Fruit fly (Drosophila melanogaster) whole organism, embryonic: ENCODE results near the gene CG12182.

Source experiments
- Asciz ChIP-seq: fragments of 200-800 bp; sonication (Bioruptor generic); optimal IDR thresholded peaks from 2 replicates; lab custom pipeline; 2017; ENCODE audit warnings: missing biosample characterization, mild to moderate bottlenecking, missing genetic modification characterization, missing genetic modification reagents
- Atf3 ChIP-seq: fragments of 200-800 bp; sonication (Bioruptor generic); optimal IDR thresholded peaks from 3 replicates; lab custom pipeline; 2016; ENCODE audit warnings: missing biosample characterization, missing genetic modification characterization
- CG10209 ChIP-seq: fragments of 200-800 bp; sonication (Bioruptor generic); optimal IDR thresholded peaks from 3 replicates; lab custom pipeline; 2017; ENCODE audit warnings: missing biosample characterization, mild to moderate bottlenecking, missing genetic modification characterization, missing genetic modification reagents
- CG1024 ChIP-seq: fragments of 200-800 bp; sonication (Bioruptor generic); IDR thresholded peaks from 2 replicates; pipeline ENCODE4 v1.3.6; 2022; ENCODE audit warnings: missing biosample characterization, missing genetic modification characterization
- CG10543 ChIP-seq: fragments of 200-800 bp; sonication (Bioruptor generic); optimal IDR thresholded peaks from 3 replicates; lab custom pipeline; 2017; ENCODE audit warnings: missing biosample characterization, mild to moderate bottlenecking, missing genetic modification characterization, moderate library complexity
- CG11560 ChIP-seq: fragments of 200-800 bp; sonication (Bioruptor generic); IDR thresholded peaks from 3 replicates; pipeline ENCODE4 v1.3.6; 2022; ENCODE audit warnings: missing biosample characterization, missing genetic modification characterization
- CG12219 ChIP-seq: fragments of 200-800 bp; sonication (Bioruptor generic); optimal IDR thresholded peaks from 3 replicates; lab custom pipeline; 2018; ENCODE audit warnings: missing biosample characterization, mild to moderate bottlenecking, missing genetic modification characterization
- CG12942 ChIP-seq: fragments of 200-800 bp; sonication (Bioruptor generic); optimal IDR thresholded peaks from 3 replicates; lab custom pipeline; 2016; ENCODE audit warnings: missing biosample characterization, missing genetic modification characterization
- CG13424 ChIP-seq: fragments of 200-800 bp; sonication (Bioruptor generic); optimal IDR thresholded peaks from 2 replicates; lab custom pipeline; 2019; ENCODE audit warnings: missing biosample characterization, mild to moderate bottlenecking, missing genetic modification characterization, moderate library complexity
- CG16779 ChIP-seq: fragments of 200-800 bp; sonication (Bioruptor generic); IDR thresholded peaks from 2 replicates; pipeline ENCODE4 v1.3.6; 2022; ENCODE audit warnings: missing biosample characterization, missing genetic modification characterization
- CG17328 ChIP-seq: fragments of 200-800 bp; sonication (Bioruptor generic); IDR thresholded peaks from 2 replicates; pipeline ENCODE4 v1.3.6; 2022; ENCODE audit warnings: missing biosample characterization, missing genetic modification characterization
- CG18011 ChIP-seq: fragments of 200-800 bp; sonication (Bioruptor generic); optimal IDR thresholded peaks from 2 replicates; lab custom pipeline; 2017; ENCODE audit warnings: missing biosample characterization, missing genetic modification characterization, mild to moderate bottlenecking, moderate library complexity, missing genotype
- CG18476 ChIP-seq: fragments of 200-800 bp; sonication (Bioruptor generic); optimal IDR thresholded peaks from 2 replicates; lab custom pipeline; 2016; ENCODE audit warnings: missing biosample characterization, mild to moderate bottlenecking, missing genetic modification characterization
- CG18764 ChIP-seq: fragments of 200-800 bp; sonication (Bioruptor generic); optimal IDR thresholded peaks from 3 replicates; lab custom pipeline; 2016; ENCODE audit warnings: missing biosample characterization, missing genetic modification characterization
- CG2202 ChIP-seq: fragments of 200-800 bp; sonication (Bioruptor generic); optimal IDR thresholded peaks from 2 replicates; lab custom pipeline; 2018; ENCODE audit warnings: missing biosample characterization, mild to moderate bottlenecking, missing genetic modification characterization
- CG3065 ChIP-seq: fragments of 200-800 bp; sonication (Bioruptor generic); optimal IDR thresholded peaks from 2 replicates; lab custom pipeline; 2016; ENCODE audit warnings: missing biosample characterization, missing genetic modification characterization
- CG33213 ChIP-seq: fragments of 200-800 bp; sonication (Bioruptor generic); optimal IDR thresholded peaks from 3 replicates; lab custom pipeline; 2016; ENCODE audit warnings: missing biosample characterization, missing genetic modification characterization
- CG3838 ChIP-seq: fragments of 200-800 bp; sonication (Bioruptor generic); optimal IDR thresholded peaks from 3 replicates; lab custom pipeline; 2016; ENCODE audit warnings: missing biosample characterization, missing genetic modification characterization
- CG3847 ChIP-seq: fragments of 200-800 bp; sonication (Bioruptor generic); IDR thresholded peaks from 2 replicates; pipeline ENCODE4 v1.3.6; 2022; ENCODE audit warnings: missing biosample characterization, missing genetic modification characterization
- CG43689 ChIP-seq: fragments of 200-800 bp; sonication (Bioruptor generic); IDR thresholded peaks from 2 replicates; pipeline ENCODE4 v1.3.6; 2022; ENCODE audit warnings: missing biosample characterization, missing genetic modification characterization
- CG6791 ChIP-seq: fragments of 200-800 bp; sonication (Bioruptor generic); IDR thresholded peaks from 3 replicates; pipeline ENCODE4 v1.3.6; 2022; ENCODE audit warnings: missing biosample characterization, missing genetic modification characterization; ENCODE audit not compliant: partially characterized antibody
- CG8388 ChIP-seq: fragments of 200-800 bp; sonication (Bioruptor generic); optimal IDR thresholded peaks from 2 replicates; lab custom pipeline; 2019; ENCODE audit warnings: missing biosample characterization, mild to moderate bottlenecking, missing genetic modification characterization, moderate library complexity
- Hand ChIP-seq: fragments of 200-800 bp; sonication (Bioruptor generic); optimal IDR thresholded peaks from 2 replicates; lab custom pipeline; 2017; ENCODE audit warnings: mild to moderate bottlenecking, missing biosample characterization, missing genetic modification reagents, missing genetic modification characterization
- Lim3 ChIP-seq: fragments of 200-800 bp; sonication (Bioruptor generic); IDR thresholded peaks from 2 replicates; pipeline ENCODE4 v1.3.6; 2022; ENCODE audit warnings: missing biosample characterization, missing genetic modification characterization
- MTF-1 ChIP-seq: fragments of 200-800 bp; sonication (Bioruptor generic); optimal IDR thresholded peaks from 2 replicates; lab custom pipeline; 2018; ENCODE audit warnings: missing biosample characterization, mild to moderate bottlenecking, missing genetic modification characterization, borderline replicate concordance
- Pdp1 ChIP-seq, 2 experiments: fragments of 200-800 bp; sonication (Bioruptor generic); optimal IDR thresholded peaks; 3 replicates each; lab custom pipeline; 2016; ENCODE audit warnings: missing biosample characterization in 2 of 2, missing genetic modification characterization in 2 of 2, mild to moderate bottlenecking in 1 of 2, moderate library complexity in 1 of 2
- Sox100B ChIP-seq: fragments of 200-800 bp; sonication (Bioruptor generic); optimal IDR thresholded peaks from 3 replicates; lab custom pipeline; 2018; ENCODE audit warnings: missing biosample characterization, mild to moderate bottlenecking, missing genetic modification characterization
- TFAM ChIP-seq: fragments of 200-800 bp; sonication (Bioruptor generic); optimal IDR thresholded peaks from 2 replicates; lab custom pipeline; 2017; ENCODE audit warnings: missing biosample characterization, missing genetic modification characterization, inconsistent platforms
- ab ChIP-seq: fragments of 200-800 bp; sonication (Bioruptor generic); optimal IDR thresholded peaks from 2 replicates; lab custom pipeline; 2016; ENCODE audit warnings: missing biosample characterization, missing genetic modification characterization
- aop ChIP-seq: fragments of 200-800 bp; sonication (Bioruptor generic); IDR thresholded peaks from 2 replicates; pipeline ENCODE4 v1.3.6; 2022; ENCODE audit warnings: missing biosample characterization, missing genetic modification characterization
- ase ChIP-seq: fragments of 200-800 bp; sonication (Bioruptor generic); IDR thresholded peaks from 3 replicates; pipeline ENCODE4 v1.3.6; 2022; ENCODE audit warnings: missing biosample characterization, missing genetic modification characterization
- bsh ChIP-seq, 2 experiments: fragments of 200-800 bp; sonication (Bioruptor generic); optimal IDR thresholded peaks; 2 replicates each; lab custom pipeline; 2017 to 2018; ENCODE audit warnings: mild to moderate bottlenecking in 2 of 2, missing biosample characterization in 2 of 2, missing genetic modification characterization in 2 of 2, moderate library complexity in 1 of 2
- btn ChIP-seq: fragments of 200-800 bp; sonication (Bioruptor generic); optimal IDR thresholded peaks from 2 replicates; lab custom pipeline; 2016; ENCODE audit warnings: missing biosample characterization, missing genetic modification characterization
- cwo ChIP-seq: fragments of 200-800 bp; sonication (Bioruptor generic); optimal IDR thresholded peaks from 3 replicates; lab custom pipeline; 2017; ENCODE audit warnings: missing biosample characterization, missing genetic modification characterization, mild to moderate bottlenecking, moderate library complexity, missing genetic modification reagents
- da ChIP-seq: fragments of 200-800 bp; sonication (Bioruptor generic); optimal IDR thresholded peaks from 2 replicates; lab custom pipeline; 2016; ENCODE audit warnings: missing biosample characterization, missing genetic modification characterization
- dati ChIP-seq: fragments of 200-800 bp; sonication (Bioruptor generic); IDR thresholded peaks from 2 replicates; pipeline ENCODE4 v1.3.6; 2022; ENCODE audit warnings: missing biosample characterization, missing genetic modification characterization
- esg ChIP-seq: fragments of 200-800 bp; sonication (Bioruptor generic); conservative IDR thresholded peaks from 2 replicates; pipeline ENCODE4 v1.3.6; 2022; ENCODE audit warnings: missing biosample characterization, missing genetic modification characterization
- gce ChIP-seq: fragments of 200-800 bp; sonication (Bioruptor generic); IDR thresholded peaks from 3 replicates; pipeline ENCODE4 v1.3.6; 2022; ENCODE audit warnings: missing biosample characterization, missing genetic modification characterization
- gfzf ChIP-seq: fragments of 200-800 bp; sonication (Bioruptor generic); optimal IDR thresholded peaks from 2 replicates; lab custom pipeline; 2016; ENCODE audit warnings: missing biosample characterization, mild to moderate bottlenecking, missing genetic modification characterization, moderate library complexity
- grn ChIP-seq: fragments of 200-800 bp; sonication (Bioruptor generic); optimal IDR thresholded peaks from 3 replicates; lab custom pipeline; 2017; ENCODE audit warnings: missing biosample characterization, missing genetic modification characterization
- gt ChIP-seq: fragments of 200-800 bp; sonication (Bioruptor generic); IDR thresholded peaks from 2 replicates; pipeline ENCODE4 v1.3.6; 2022; ENCODE audit warnings: missing biosample characterization, missing genetic modification characterization
- knrl ChIP-seq: fragments of 200-800 bp; sonication (Bioruptor generic); IDR thresholded peaks from 3 replicates; pipeline ENCODE4 v1.3.6; 2022; ENCODE audit warnings: missing biosample characterization, missing genetic modification characterization; ENCODE audit not compliant: partially characterized antibody
- lab ChIP-seq: fragments of 200-800 bp; sonication (Bioruptor generic); optimal IDR thresholded peaks from 3 replicates; lab custom pipeline; 2017; ENCODE audit warnings: missing biosample characterization, missing genetic modification characterization, mild to moderate bottlenecking, moderate library complexity, missing genetic modification reagents
- lola ChIP-seq, 3 experiments: fragments of >200 bp in 2 of 3; fragments of 200-800 bp in 1 of 3; sonication (Bioruptor generic) in 1 of 3; optimal IDR thresholded peaks; 2 replicates each; lab custom pipeline; 2017 to 2019; ENCODE audit warnings: missing biosample characterization in 3 of 3, missing genetic modification characterization in 3 of 3, mild to moderate bottlenecking in 1 of 3, moderate library complexity in 1 of 3
- mld ChIP-seq: fragments of 200-800 bp; sonication (Bioruptor generic); IDR thresholded peaks from 3 replicates; pipeline ENCODE4 v1.3.6; 2022; ENCODE audit warnings: missing biosample characterization, missing genetic modification characterization; ENCODE audit not compliant: partially characterized antibody
- otp ChIP-seq: fragments of 200-800 bp; sonication (Bioruptor generic); IDR thresholded peaks from 3 replicates; pipeline ENCODE4, ENCODE4 v1.3.6; 2022; ENCODE audit warnings: missing biosample characterization, missing genetic modification characterization
- sna ChIP-seq: fragments of 200-800 bp; sonication (Bioruptor generic); IDR thresholded peaks from 2 replicates; pipeline ENCODE4 v1.3.6; 2022; ENCODE audit warnings: missing biosample characterization, missing genetic modification characterization; ENCODE audit not compliant: partially characterized antibody
- tna ChIP-seq: fragments of 200-800 bp; sonication (Bioruptor generic); IDR thresholded peaks from 2 replicates; pipeline ENCODE4 v1.3.6; 2022; ENCODE audit warnings: missing biosample characterization, missing genetic modification characterization; ENCODE audit not compliant: partially characterized antibody
- unc-4 ChIP-seq: fragments of 200-800 bp; sonication (Bioruptor generic); IDR thresholded peaks from 2 replicates; pipeline ENCODE4 v1.3.6; 2022; ENCODE audit warnings: missing biosample characterization, missing genetic modification characterization; ENCODE audit not compliant: partially characterized antibody
- z ChIP-seq: fragments of 200-800 bp; sonication (Bioruptor generic); IDR thresholded peaks from 3 replicates; pipeline ENCODE4 v1.3.6; 2022; ENCODE audit warnings: missing biosample characterization, missing genetic modification characterization

CG12182 gene

DNA sequence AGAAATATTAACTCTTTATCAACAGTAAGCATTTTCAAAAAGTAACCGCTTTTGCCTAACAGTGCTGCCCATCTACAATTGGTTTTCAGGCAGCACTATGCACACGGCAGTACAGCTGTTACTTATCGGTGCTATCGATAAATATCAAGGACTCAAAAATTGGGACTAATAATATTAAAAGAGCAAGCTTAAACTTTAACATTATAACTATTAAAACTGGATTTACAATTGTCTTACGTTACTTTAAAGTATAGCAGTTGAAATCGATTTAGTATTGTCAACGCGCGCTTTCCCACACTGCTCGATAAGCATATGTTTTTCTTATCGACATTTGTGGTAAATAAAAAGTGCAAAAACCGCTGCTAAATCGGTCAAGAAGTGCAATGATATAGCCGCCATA, 32.0 kb upstream of the CG12182 start, which contains the start of the genes CG42245 and MEP-1 (continued):
- TF ChIP-seq CG18764 (peak; percentile 38), TFAM (no peak), CG3065 (GFP tag; lab: Kevin White, UChicago) (peak; percentile 22), CG13424 (tag; lab: Kevin White, UChicago) (peak; percentile 17), otp (GFP tag; lab: Robert Waterston, UW) (0 out of 3 replicates have a peak, but pooled peaks have one; percentile 44), CG18476 (GFP tag; lab: Kevin White, UChicago) (peak; percentile 42), CG3847 (peak; percentile 71), Sox100B (peak; percentile 30), unc-4 (GFP tag; lab: Robert Waterston, UW) (peak; percentile 67), CG33213 (GFP tag; lab: Kevin White, UChicago) (peak; percentile 44), Pdp1 (GFP tag; optimal IDR thresholded peaks at IDR 0.05; lab: Kevin White, UChicago) (peak in 1 of 2 experiments; percentile 46), CG17328 (GFP tag; lab: Robert Waterston, UW) (no peak), CG2202 (no peak), Atf3 (GFP tag; lab: Kevin White, UChicago) (peak; percentile 22), gce (GFP tag; lab: Robert Waterston, UW) (no peak), esg (no peak), CG10543 (GFP tag; lab: Kevin White, UChicago) (peak; percentile 45), tna (0 out of 2 replicates have a peak, but pooled peaks have one; percentile 61), knrl (GFP tag; lab: Robert Waterston, UW) (peak; percentile 66), lola (GFP tag; optimal IDR thresholded peaks at IDR 0.05; lab: Kevin White, UChicago) (peak in 1 of 3 experiments; percentile 32), CG12942 (GFP tag; lab: Kevin White, UChicago) (peak; percentile 57), MTF-1 (GFP tag; lab: Kevin White, UChicago) (peak; percentile 26), CG10209 (GFP tag; lab: Kevin White, UChicago) (peak; percentile 17), Lim3 (GFP tag; lab: Robert Waterston, UW) (no peak), sna (GFP tag; lab: Robert Waterston, UW) (peak; percentile 61), CG1024 (GFP tag; lab: Robert Waterston, UW) (no peak), CG16779 (GFP tag; lab: Robert Waterston, UW) (no peak), btn (GFP tag; lab: Kevin White, UChicago) (no peak), ab (no peak), CG6791 (GFP tag; lab: Robert Waterston, UW) (peak; percentile 71), CG3838 (no peak), ase (no peak), gt (GFP tag; lab: Robert Waterston, UW) (no peak), CG43689 (GFP tag; lab: Robert Waterston, UW) (no peak), gfzf (GFP tag; lab: Kevin White, UChicago) (peak; percentile 15), dati (GFP tag; lab: Robert Waterston, UW) (no peak), CG18011 (peak; percentile 29), CG12219 (peak; percentile 35), aop (GFP tag; lab: Robert Waterston, UW) (no peak), grn (GFP tag; lab: Kevin White, UChicago) (no peak), cwo (GFP tag; lab: Kevin White, UChicago) (no peak), CG11560 (tag; lab: Robert Waterston, UW) (no peak), lab (peak; percentile 46), z (GFP tag; lab: Robert Waterston, UW) (no peak), CG8388 (GFP tag; lab: Kevin White, UChicago) (peak; percentile 19), mld (GFP tag; lab: Robert Waterston, UW) (peak; percentile 67; the same call in 1 of the 3 replicates), Hand (no peak), bsh (GFP tag; optimal IDR thresholded peaks at IDR 0.05; lab: Kevin White, UChicago) (peak in 1 of 2 experiments; percentile 53), Asciz (GFP tag; lab: Kevin White, UChicago) (peak; percentile 14), da (GFP tag; lab: Kevin White, UChicago) (no peak)
